Worm (Caenorhabditis elegans): ENCODE data around the gene T26C5.3.

Gene T26C5.3

DNA sequence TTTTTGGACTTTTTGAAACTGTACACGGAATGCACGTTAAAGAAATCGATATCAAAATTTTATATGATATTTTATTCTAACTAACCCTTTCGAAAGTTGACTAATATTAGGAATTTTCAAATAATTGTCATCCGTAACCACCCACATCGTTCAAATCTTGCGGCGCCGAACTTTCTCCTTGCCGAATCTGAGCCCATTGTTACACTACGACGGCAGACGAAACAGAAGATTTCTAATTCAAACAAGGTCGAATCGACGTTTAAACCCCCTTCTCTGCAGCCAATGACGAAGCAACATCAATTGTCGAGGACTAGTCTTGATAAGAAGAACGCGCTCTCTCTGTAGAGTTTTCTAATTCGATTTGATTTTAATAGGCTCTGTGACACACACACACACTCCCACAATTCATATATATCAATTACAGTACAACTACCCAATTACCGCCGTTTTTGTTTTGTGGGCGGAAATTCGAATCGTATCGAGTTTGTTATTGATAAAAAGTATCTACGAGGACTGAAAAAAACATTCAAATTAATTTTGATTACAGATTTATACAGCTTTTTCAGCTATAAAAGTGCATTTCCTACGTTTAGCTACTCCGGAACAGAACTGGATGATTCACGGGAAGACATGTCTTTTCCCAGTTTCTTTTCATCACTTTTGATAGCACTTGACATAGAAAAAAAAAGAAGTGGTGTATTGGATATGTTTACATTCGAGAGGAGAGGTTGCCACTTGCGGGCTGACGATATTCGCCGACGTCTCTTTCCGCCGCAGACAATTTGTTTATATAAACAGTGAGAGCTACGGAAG is 48.2 kb downstream of the T26C5.3 start:
- peak; percentile 84 for TF ChIP-seq pha-4 (tag; optimal IDR thresholded peaks at IDR 0.05)
- peak; percentile 8 for TF ChIP-seq ces-1 (GFP tag; optimal IDR thresholded peaks at IDR 0.05)
- no peak for TF ChIP-seq snpc-4 (tag; optimal IDR thresholded peaks at IDR 0.05)
- peak; percentile 5 for TF ChIP-seq nhr-2 (tag; optimal IDR thresholded peaks at IDR 0.05)

DNA sequence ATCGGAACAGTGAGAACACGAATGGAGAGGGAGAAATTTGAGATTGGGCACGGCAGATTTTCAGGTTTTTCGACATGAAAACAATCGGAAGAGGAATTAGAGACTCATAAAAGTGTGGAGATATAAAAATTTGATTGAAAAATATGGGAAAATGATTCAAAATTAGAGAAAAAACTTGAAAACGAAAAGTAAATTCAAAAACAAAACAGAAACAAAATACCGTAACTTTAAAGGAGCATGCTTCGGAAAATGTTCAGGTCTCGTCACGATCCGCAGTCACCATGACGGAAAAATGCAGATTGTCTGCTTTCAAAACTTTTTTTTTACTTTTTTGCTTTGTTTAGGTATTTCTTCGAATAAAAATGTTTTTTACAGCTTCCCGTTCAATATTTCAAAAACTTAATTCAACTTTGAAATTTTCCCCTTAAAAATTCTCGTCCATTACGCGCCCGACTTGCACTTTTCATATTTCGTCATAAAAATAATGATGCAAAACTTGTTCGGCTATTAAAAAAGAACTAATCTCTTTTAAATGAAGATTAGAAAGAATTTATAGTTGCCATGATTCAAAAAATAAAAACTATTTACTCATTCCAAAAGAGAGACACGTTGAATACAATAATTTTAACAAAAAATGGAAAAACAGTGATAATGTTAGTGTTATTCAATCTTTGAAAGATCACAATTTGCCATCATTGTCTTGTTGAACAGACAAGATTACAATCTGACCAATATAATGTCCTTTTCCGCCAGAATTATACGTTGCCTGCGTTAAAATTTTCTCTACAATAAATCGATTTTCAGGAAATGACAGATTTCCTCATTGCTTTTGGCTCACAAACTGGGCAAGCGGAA is 49.0 kb downstream of the T26C5.3 start, which contains the start of gene mtrr-1:
Gene mtrr-1, plus strand, starts transcription at position 805 of the 855 bp plus-strand sequence.
- TF ChIP-seq lsy-2 (tag; optimal IDR thresholded peaks at IDR 0.05) (peak; percentile 4), ces-1 (GFP tag; optimal IDR thresholded peaks at IDR 0.05) (no peak), sem-2 (GFP tag; optimal IDR thresholded peaks at IDR 0.05) (no peak), unc-39 (tag; optimal IDR thresholded peaks at IDR 0.05) (no peak), elt-1 (tag; optimal IDR thresholded peaks at IDR 0.05; ENCODE audit: borderline replicate concordance, insufficient read depth) (peak; percentile 20), drap-1 (GFP tag; optimal IDR thresholded peaks at IDR 0.05) (no peak), zip-8 (tag; optimal IDR thresholded peaks at IDR 0.05) (no peak), cnd-1 (tag; optimal IDR thresholded peaks at IDR 0.05) (no peak), mab-5 (tag; optimal IDR thresholded peaks at IDR 0.05) (no peak), flh-1 (GFP tag; optimal IDR thresholded peaks at IDR 0.05) (no peak), ceh-39 (tag; optimal IDR thresholded peaks at IDR 0.05) (no peak), nhr-28 (tag; optimal IDR thresholded peaks at IDR 0.05) (no peak), blmp-1 (tag; optimal IDR thresholded peaks at IDR 0.05) (no peak), ceh-83 (GFP tag; optimal IDR thresholded peaks at IDR 0.05) (peak; percentile 30), lin-13 (tag; optimal IDR thresholded peaks at IDR 0.05) (no peak), nhr-76 (tag; optimal IDR thresholded peaks at IDR 0.05) (no peak)

DNA sequence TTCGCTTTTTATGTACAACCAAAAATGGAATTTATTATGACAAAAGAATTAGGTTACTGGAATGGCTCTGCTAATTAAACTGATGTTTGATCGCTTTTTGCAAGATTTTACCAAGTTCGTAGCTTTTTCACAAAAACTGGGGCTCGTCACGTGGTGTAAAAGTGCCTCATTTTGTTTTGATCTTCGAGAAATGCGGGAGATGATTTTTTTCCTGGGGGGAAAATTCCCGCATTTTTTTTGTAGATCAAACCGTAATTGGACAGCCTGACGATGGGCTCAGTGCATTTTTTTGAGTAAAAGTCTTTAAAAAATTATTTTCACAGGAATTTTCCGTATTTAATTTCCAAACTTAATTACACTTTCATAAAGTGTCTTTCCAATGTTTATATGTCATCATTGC is 52.7 kb downstream of the T26C5.3 start:
- TF ChIP-seq nhr-12 (tag; optimal IDR thresholded peaks at IDR 0.05), result no peak
- no peak for TF ChIP-seq tbx-8 (GFP tag; optimal IDR thresholded peaks at IDR 0.05)
- no peak for TF ChIP-seq blmp-1 (tag; optimal IDR thresholded peaks at IDR 0.05)
- TF ChIP-seq nhr-76 (tag; optimal IDR thresholded peaks at IDR 0.05), result no peak
- no peak for TF ChIP-seq flh-1 (GFP tag; optimal IDR thresholded peaks at IDR 0.05)
- TF ChIP-seq M03D4.4 (tag; optimal IDR thresholded peaks at IDR 0.05), result no peak
- TF ChIP-seq ztf-11 (tag; optimal IDR thresholded peaks at IDR 0.05), result no peak
- TF ChIP-seq ceh-43 (GFP tag; optimal IDR thresholded peaks at IDR 0.05), result no peak
- no peak for TF ChIP-seq mep-1 (tag; optimal IDR thresholded peaks at IDR 0.05)

DNA sequence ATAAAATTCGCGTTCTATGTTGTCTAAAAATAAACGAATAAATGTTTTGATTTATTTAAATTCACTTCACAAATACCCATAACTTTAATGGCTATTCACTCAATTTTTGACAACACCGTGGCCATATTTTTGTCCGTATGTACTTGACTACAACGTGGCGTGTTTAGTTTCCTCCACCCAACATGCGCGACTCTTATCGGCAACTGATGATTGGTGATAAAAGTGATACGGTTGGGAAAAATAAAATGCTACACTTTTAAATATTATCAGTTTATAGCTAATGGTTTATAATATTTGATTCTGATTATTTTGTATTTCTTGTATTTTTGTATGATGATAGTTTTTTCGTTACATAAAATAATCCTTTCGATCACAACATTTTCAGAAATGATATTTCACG is 55.2 kb downstream of the T26C5.3 start, which contains the start of gene acs-7:
Gene acs-7, plus strand, starts transcription at position 386 of the 400 bp plus-strand sequence.
- TF ChIP-seq M03D4.4 (tag; optimal IDR thresholded peaks at IDR 0.05) (no peak), mls-2 (tag; optimal IDR thresholded peaks at IDR 0.05) (no peak), mab-5 (tag; optimal IDR thresholded peaks at IDR 0.05) (no peak), unc-39 (tag; optimal IDR thresholded peaks at IDR 0.05) (no peak), snpc-4 (tag; optimal IDR thresholded peaks at IDR 0.05) (no peak), sem-2 (GFP tag; optimal IDR thresholded peaks at IDR 0.05) (no peak), hlh-1 (tag; optimal IDR thresholded peaks at IDR 0.05) (no peak), ceh-43 (GFP tag; optimal IDR thresholded peaks at IDR 0.05) (no peak), lin-32 (GFP tag; optimal IDR thresholded peaks at IDR 0.05) (no peak), flh-1 (GFP tag; optimal IDR thresholded peaks at IDR 0.05) (no peak), elt-1 (tag; optimal IDR thresholded peaks at IDR 0.05; ENCODE audit: borderline replicate concordance, insufficient read depth) (no peak), nhr-76 (tag; optimal IDR thresholded peaks at IDR 0.05) (no peak), sptf-1 (tag; optimal IDR thresholded peaks at IDR 0.05) (no peak), elt-3 (tag; optimal IDR thresholded peaks at IDR 0.05) (no peak)

DNA sequence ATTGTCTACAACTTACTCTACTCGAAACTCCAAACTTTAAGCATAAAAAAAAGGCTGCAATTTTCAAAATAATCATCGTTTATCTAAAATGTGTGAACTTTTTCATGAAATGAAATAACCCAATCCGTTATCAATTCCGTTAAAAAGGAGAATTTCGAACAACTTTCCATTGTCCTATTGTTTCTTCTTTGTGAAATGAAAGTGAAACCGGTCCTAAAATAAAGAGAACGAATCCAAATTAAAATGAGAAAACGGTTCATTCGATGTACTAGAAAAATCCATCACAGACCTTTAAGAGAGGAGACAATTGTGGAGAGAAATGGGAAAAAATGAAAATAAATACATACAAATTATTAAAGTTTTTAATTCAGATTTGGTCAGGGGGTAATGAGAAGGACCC is 59.3 kb downstream of the T26C5.3 start, which contains the start of gene C01G6.9:
Gene C01G6.9, minus strand, starts transcription at position 141 of the 400 bp plus-strand sequence.
- no peak for TF ChIP-seq unc-120 (tag; optimal IDR thresholded peaks at IDR 0.05; ENCODE audit: poor library complexity, severe bottlenecking)
- no peak for TF ChIP-seq tbx-8 (GFP tag; optimal IDR thresholded peaks at IDR 0.05)
